Fruit fly (Drosophila melanogaster) whole organism, pupa: Measurements from ENCODE around the gene CG13843.

ENCODE experiments used
- CG10348 ChIP-seq: fragments of 200-800 bp; sonication (Bioruptor generic); IDR thresholded peaks from 2 replicates; pipeline ENCODE4 v1.3.6; 2022; ENCODE audit warnings: missing biosample characterization, missing genetic modification characterization
- CG12605 ChIP-seq: fragments of 200-800 bp; sonication (Bioruptor generic); IDR thresholded peaks from 2 replicates; pipeline ENCODE4 v1.3.6; 2022; ENCODE audit warnings: missing biosample characterization, missing genetic modification characterization
- CG32121 ChIP-seq: fragments of 200-800 bp; sonication (Bioruptor generic); IDR thresholded peaks from 2 replicates; pipeline ENCODE4 v1.3.6; 2022; ENCODE audit warnings: missing biosample characterization, missing genetic modification characterization
- CG34367 ChIP-seq: fragments of 200-800 bp; sonication (Bioruptor generic); optimal IDR thresholded peaks from 2 replicates; lab custom pipeline; 2018; ENCODE audit warnings: missing biosample characterization, mild to moderate bottlenecking, missing genetic modification characterization
- CG4496 ChIP-seq: fragments of 200-800 bp; sonication (Bioruptor generic); IDR thresholded peaks from 3 replicates; pipeline ENCODE4 v1.3.6; 2022; ENCODE audit warnings: missing biosample characterization, missing genetic modification characterization
- D1 ChIP-seq: fragments of 200-800 bp; sonication (Bioruptor generic); optimal IDR thresholded peaks from 2 replicates; lab custom pipeline; 2018; ENCODE audit warnings: missing biosample characterization, mild to moderate bottlenecking, missing genetic modification characterization, moderate library complexity
- EcR ChIP-seq: fragments of 200-800 bp; sonication (Bioruptor generic); optimal IDR thresholded peaks from 3 replicates; lab custom pipeline; 2019; ENCODE audit warnings: missing biosample characterization, missing genetic modification characterization, mild to moderate bottlenecking, moderate library complexity, missing genetic modification reagents
- Ets98B ChIP-seq: fragments of 200-800 bp; sonication (Bioruptor generic); IDR thresholded peaks from 2 replicates; pipeline ENCODE4 v1.3.6; 2022; ENCODE audit warnings: missing biosample characterization, missing genetic modification characterization
- Pif1A ChIP-seq: fragments of 200-800 bp; sonication (Bioruptor generic); optimal IDR thresholded peaks from 3 replicates; lab custom pipeline; 2016; ENCODE audit warnings: missing biosample characterization, missing genetic modification characterization
- Pif1B ChIP-seq: fragments of 200-800 bp; sonication (Bioruptor generic); optimal IDR thresholded peaks from 3 replicates; lab custom pipeline; 2016; ENCODE audit warnings: missing biosample characterization, missing genetic modification characterization
- fd96Ca ChIP-seq: fragments of 200-800 bp; sonication (Bioruptor generic); IDR thresholded peaks from 3 replicates; pipeline ENCODE4 v1.3.6; 2022; ENCODE audit warnings: missing biosample characterization, missing genetic modification characterization
- gl ChIP-seq: fragments of 200-800 bp; sonication (Bioruptor generic); optimal IDR thresholded peaks from 2 replicates; lab custom pipeline; 2018; ENCODE audit warnings: missing biosample characterization, mild to moderate bottlenecking, missing genetic modification characterization
- rn ChIP-seq: fragments of 200-800 bp; sonication (Bioruptor generic); IDR thresholded peaks from 2 replicates; pipeline ENCODE4 v1.3.6; 2022; ENCODE audit warnings: missing biosample characterization, missing genetic modification characterization

DNA sequence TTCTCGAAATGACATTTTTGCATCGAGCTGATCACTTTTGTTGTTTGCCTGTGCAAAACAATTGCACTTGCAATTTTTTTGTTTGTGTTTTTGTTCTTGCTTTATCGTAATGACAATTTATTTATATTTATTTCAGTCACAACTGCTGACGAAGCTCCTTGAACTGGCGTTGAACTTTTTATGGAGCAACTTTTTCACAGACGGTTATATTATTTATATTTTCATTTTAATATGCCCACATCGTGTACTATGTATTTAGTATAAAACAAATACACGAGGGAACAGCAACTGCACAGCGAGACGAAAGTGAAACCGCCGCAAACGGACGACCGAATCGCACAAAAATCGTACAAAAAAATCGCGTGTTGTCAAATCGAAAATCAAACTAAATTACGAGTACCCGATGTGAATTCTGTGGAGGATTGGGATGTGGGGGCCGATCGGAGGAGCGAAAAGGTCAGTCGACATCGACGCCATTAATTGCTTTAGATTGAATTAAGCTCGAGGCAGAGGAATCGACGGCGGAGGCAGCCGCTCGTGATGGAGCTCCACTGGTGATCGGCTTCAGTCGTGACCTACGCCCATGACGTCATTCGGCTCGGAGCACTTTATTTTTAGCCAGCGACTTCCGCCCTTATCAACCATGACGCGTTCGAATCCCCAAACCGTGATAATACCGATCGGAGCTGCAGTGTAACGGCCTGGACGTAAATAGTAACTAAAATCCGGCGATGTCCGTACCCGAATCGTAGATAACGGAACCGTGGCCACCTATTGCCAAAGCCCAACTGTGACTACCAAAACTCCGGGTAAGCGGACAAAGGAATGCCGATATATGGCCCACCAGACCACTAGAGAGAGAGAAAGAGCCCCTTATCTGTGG lies 26.6 kb downstream of the CG13843 start:
- no peak for TF ChIP-seq CG4496 (GFP tag; lab: Robert Waterston, UW)
- no peak for TF ChIP-seq gl (tag; lab: Kevin White, UChicago)
- no peak for TF ChIP-seq Pif1B (GFP tag; lab: Kevin White, UChicago)
- TF ChIP-seq Pif1A (GFP tag; lab: Kevin White, UChicago) = peak; percentile 12
- no peak for TF ChIP-seq D1 (tag; lab: Kevin White, UChicago)
- no peak for TF ChIP-seq CG12605 (GFP tag; lab: Robert Waterston, UW)
- TF ChIP-seq fd96Ca (GFP tag; lab: Robert Waterston, UW) = no peak
- TF ChIP-seq EcR = peak; percentile 59
- no peak for TF ChIP-seq CG32121 (GFP tag; lab: Robert Waterston, UW)
- no peak for TF ChIP-seq rn (GFP tag; lab: Robert Waterston, UW)
- no peak for TF ChIP-seq CG34367 (tag; lab: Kevin White, UChicago)
- TF ChIP-seq CG10348 (GFP tag; lab: Robert Waterston, UW) = no peak
- TF ChIP-seq Ets98B (GFP tag; lab: Robert Waterston, UW) = no peak
